Worm (Caenorhabditis elegans) whole organism, L4 larva: ENCODE results near the gene F58A6.1.

Experiments
- F10B5.3 ChIP-seq: sonication (generic microtip); optimal IDR thresholded peaks from 2 replicates; lab custom pipeline; 2016; ENCODE audit warnings: mild to moderate bottlenecking, missing genetic modification characterization, missing compliant biosample characterization
- F37D6.2 ChIP-seq: sonication (generic microtip); optimal IDR thresholded peaks from 2 replicates; lab custom pipeline; 2016; ENCODE audit warnings: mild to moderate bottlenecking, missing genetic modification characterization, missing compliant biosample characterization
- F44E2.7 ChIP-seq: fragments of 200-800 bp; sonication (Bioruptor generic); IDR thresholded peaks from 2 replicates; pipeline ENCODE4 v2.1.2; 2022; ENCODE audit warnings: missing genetic modification characterization, missing compliant biosample characterization
- F49E8.2 ChIP-seq: sonication (generic microtip); optimal IDR thresholded peaks from 2 replicates; lab custom pipeline; 2016; ENCODE audit warnings: missing compliant biosample characterization, mild to moderate bottlenecking, missing genetic modification characterization, borderline replicate concordance
- T20F7.1 ChIP-seq: fragments of 200-800 bp; sonication (Bioruptor generic); optimal IDR thresholded peaks from 2 replicates; lab custom pipeline; 2018; ENCODE audit warnings: mild to moderate bottlenecking, missing genetic modification characterization, missing compliant biosample characterization
- Y105C5A.15 ChIP-seq: fragments of 200-800 bp; sonication (Bioruptor generic); IDR thresholded peaks from 2 replicates; pipeline ENCODE4 v1.3.6; 2022; ENCODE audit warnings: missing genetic modification characterization, missing compliant biosample characterization
- Y75B8A.6 ChIP-seq: fragments of 200-800 bp; sonication (Bioruptor generic); IDR thresholded peaks from 2 replicates; pipeline ENCODE4 v1.3.6; 2022; ENCODE audit warnings: missing genetic modification reagents, missing genetic modification characterization, missing compliant biosample characterization
- ZK337.2 ChIP-seq: fragments of 200-800 bp; sonication (Bioruptor generic); IDR thresholded peaks from 2 replicates; pipeline ENCODE4 v1.3.6; 2022; ENCODE audit warnings: missing genetic modification reagents, missing genetic modification characterization, missing compliant biosample characterization
- aha-1 ChIP-seq: fragments of 150-350 bp; peaks from one replicate; lab custom pipeline; 2014; ENCODE audit warnings: missing biosample characterization, missing genetic modification characterization
- ceh-32 ChIP-seq: sonication (generic microtip); optimal IDR thresholded peaks from 2 replicates; lab custom pipeline; 2016; ENCODE audit warnings: mild to moderate bottlenecking, missing genetic modification characterization, missing compliant biosample characterization; ENCODE audit not compliant: poor library complexity
- ceh-82 ChIP-seq: sonication (generic microtip); optimal IDR thresholded peaks from 2 replicates; lab custom pipeline; 2017; ENCODE audit warnings: missing biosample characterization, missing genetic modification characterization
- ces-1 ChIP-seq: fragments of 150-350 bp; sonication (generic microtip); optimal IDR thresholded peaks from 4 replicates; lab custom pipeline; 2014; ENCODE audit warnings: missing biosample characterization, missing genetic modification reagents, missing genetic modification characterization
- dmd-8 ChIP-seq: fragments of 200-800 bp; sonication (Bioruptor generic); IDR thresholded peaks from 2 replicates; pipeline ENCODE4 v1.3.6; 2022; ENCODE audit warnings: missing genetic modification characterization, missing compliant biosample characterization
- dpl-1 ChIP-seq: fragments of 150-350 bp; optimal IDR thresholded peaks from 2 replicates; lab custom pipeline; 2014; ENCODE audit warnings: missing biosample characterization, missing genetic modification reagents, missing genetic modification characterization
- egl-27 ChIP-seq: sonication (generic microtip); optimal IDR thresholded peaks from 3 replicates; lab custom pipeline; 2017; ENCODE audit warnings: missing biosample characterization, missing genetic modification reagents, missing genetic modification characterization
- fkh-10 ChIP-seq: fragments of 150-350 bp; optimal IDR thresholded peaks from 2 replicates; lab custom pipeline; 2014; ENCODE audit warnings: missing biosample characterization, missing genetic modification reagents, missing genetic modification characterization
- fos-1 ChIP-seq: fragments of 150-350 bp; optimal IDR thresholded peaks from 2 replicates; lab custom pipeline; 2014; ENCODE audit warnings: missing biosample characterization, missing genetic modification characterization
- gei-8 ChIP-seq: fragments of 200-800 bp; sonication (Bioruptor generic); optimal IDR thresholded peaks from 2 replicates; lab custom pipeline; 2018; ENCODE audit warnings: mild to moderate bottlenecking, missing genetic modification characterization, missing compliant biosample characterization
- jun-1 ChIP-seq: fragments of 150-350 bp; optimal IDR thresholded peaks from 2 replicates; lab custom pipeline; 2014; ENCODE audit warnings: missing biosample characterization, missing genetic modification reagents, missing genetic modification characterization
- lin-13 ChIP-seq: fragments of 150-350 bp; optimal IDR thresholded peaks from 2 replicates; lab custom pipeline; 2014; ENCODE audit warnings: missing biosample characterization, missing genetic modification reagents, missing genetic modification characterization
- lin-15B ChIP-seq: fragments of 150-350 bp; sonication (generic microtip); optimal IDR thresholded peaks from 3 replicates; lab custom pipeline; 2014; ENCODE audit warnings: missing biosample characterization, missing genetic modification characterization
- lin-29 ChIP-seq: fragments of 200-800 bp; sonication (Bioruptor generic); IDR thresholded peaks from 2 replicates; pipeline ENCODE4 v1.3.6; 2022; ENCODE audit warnings: missing genetic modification reagents, missing genetic modification characterization, missing compliant biosample characterization
- lir-3 ChIP-seq: sonication (generic microtip); optimal IDR thresholded peaks from 2 replicates; lab custom pipeline; 2016; ENCODE audit warnings: mild to moderate bottlenecking, missing genetic modification characterization, missing compliant biosample characterization
- lsy-2 ChIP-seq, 2 experiments: fragments of 150-350 bp in 1 of 2; sonication (generic microtip) in 1 of 2; optimal IDR thresholded peaks; 2 replicates each; lab custom pipeline; 2014 to 2017; ENCODE audit warnings: missing biosample characterization in 2 of 2, missing genetic modification characterization in 2 of 2
- mdl-1 ChIP-seq, 2 experiments: fragments of 150-350 bp in 1 of 2; sonication (generic microtip) in 1 of 2; optimal IDR thresholded peaks; 2 replicates each; lab custom pipeline; 2014 to 2017; ENCODE audit warnings: missing biosample characterization in 2 of 2, missing genetic modification characterization in 2 of 2
- mdt-29 ChIP-seq: fragments of 200-800 bp; sonication (Bioruptor generic); IDR thresholded peaks from 2 replicates; pipeline ENCODE4 v1.3.6; 2022; ENCODE audit warnings: missing genetic modification reagents, missing genetic modification characterization, missing compliant biosample characterization
- mxl-3 ChIP-seq: fragments of 200-800 bp; sonication (Bioruptor generic); optimal IDR thresholded peaks from 2 replicates; lab custom pipeline; 2018; ENCODE audit warnings: mild to moderate bottlenecking, missing genetic modification characterization, missing compliant biosample characterization
- nhr-102 ChIP-seq: sonication (generic microtip); optimal IDR thresholded peaks from 2 replicates; lab custom pipeline; 2016; ENCODE audit warnings: mild to moderate bottlenecking, missing genetic modification characterization, moderate library complexity, missing compliant biosample characterization
- nhr-11 ChIP-seq: fragments of 150-350 bp; optimal IDR thresholded peaks from 2 replicates; lab custom pipeline; 2014; ENCODE audit warnings: missing biosample characterization, missing genetic modification characterization
- nhr-28 ChIP-seq: fragments of 150-350 bp; optimal IDR thresholded peaks from 2 replicates; lab custom pipeline; 2014; ENCODE audit warnings: missing biosample characterization, missing genetic modification characterization
- nhr-41 ChIP-seq: fragments of 200-800 bp; sonication (Bioruptor generic); IDR thresholded peaks from 2 replicates; pipeline ENCODE4 v1.3.6; 2022; ENCODE audit warnings: missing genetic modification reagents, missing genetic modification characterization, missing compliant biosample characterization
- nhr-48 ChIP-seq: sonication (generic microtip); optimal IDR thresholded peaks from 2 replicates; lab custom pipeline; 2016; ENCODE audit warnings: mild to moderate bottlenecking, missing genetic modification characterization, missing compliant biosample characterization
- nhr-6 ChIP-seq: fragments of 150-350 bp; optimal IDR thresholded peaks from 2 replicates; lab custom pipeline; 2014; ENCODE audit warnings: missing biosample characterization, missing genetic modification characterization
- nhr-76 ChIP-seq: fragments of 150-350 bp; optimal IDR thresholded peaks from 2 replicates; lab custom pipeline; 2014; ENCODE audit warnings: missing biosample characterization, missing genetic modification characterization
- nhr-77 ChIP-seq: fragments of 150-350 bp; optimal IDR thresholded peaks from 2 replicates; lab custom pipeline; 2014; ENCODE audit warnings: missing biosample characterization, missing genetic modification characterization
- pha-4 ChIP-seq, 2 experiments: fragments of 150-350 bp in 1 of 2; fragments of 200-800 bp in 1 of 2; sonication (Bioruptor generic) in 1 of 2; IDR thresholded peaks in 1 of 2; optimal IDR thresholded peaks in 1 of 2; 2 replicates each; pipeline versions ENCODE4 v1.3.6 to Lab custom; 2014 to 2022; ENCODE audit warnings: missing genetic modification characterization in 2 of 2, missing genetic modification reagents in 2 of 2, missing biosample characterization in 1 of 2, missing compliant biosample characterization in 1 of 2
- php-3 ChIP-seq: fragments of 200-800 bp; sonication (Bioruptor generic); IDR thresholded peaks from 2 replicates; pipeline ENCODE4 v1.3.6; 2022; ENCODE audit warnings: missing genetic modification reagents, missing genetic modification characterization, missing compliant biosample characterization
- pqm-1 ChIP-seq: sonication (generic microtip); optimal IDR thresholded peaks from 2 replicates; lab custom pipeline; 2017; ENCODE audit warnings: missing biosample characterization, missing genetic modification characterization
- rbr-2 ChIP-seq: sonication (generic microtip); optimal IDR thresholded peaks from 2 replicates; lab custom pipeline; 2016; ENCODE audit warnings: missing genotype, missing genetic modification characterization, missing compliant biosample characterization
- saeg-2 ChIP-seq: fragments of 200-800 bp; sonication (Bioruptor generic); IDR thresholded peaks from 2 replicates; pipeline ENCODE4 v1.3.6; 2022; ENCODE audit warnings: missing genetic modification reagents, missing genetic modification characterization, missing compliant biosample characterization
- set-16 ChIP-seq: fragments of 200-800 bp; sonication (Bioruptor generic); IDR thresholded peaks from 2 replicates; pipeline ENCODE4 v1.3.6; 2022; ENCODE audit warnings: missing genetic modification reagents, missing genetic modification characterization, missing compliant biosample characterization
- tag-97 ChIP-seq: fragments of 200-800 bp; sonication (Bioruptor generic); IDR thresholded peaks from 2 replicates; pipeline ENCODE4 v1.3.6; 2022; ENCODE audit warnings: missing genetic modification characterization, missing compliant biosample characterization
- tra-1 ChIP-seq: fragments of 200-800 bp; sonication (Bioruptor generic); IDR thresholded peaks from 2 replicates; pipeline ENCODE4 v1.3.6; 2022; ENCODE audit warnings: missing genetic modification reagents, missing genetic modification characterization, missing compliant biosample characterization
- unc-130 ChIP-seq: sonication (generic microtip); optimal IDR thresholded peaks from 2 replicates; lab custom pipeline; 2016; ENCODE audit warnings: missing genetic modification reagents, missing genetic modification characterization, missing compliant biosample characterization
- unc-39 ChIP-seq: sonication (generic microtip); optimal IDR thresholded peaks from 2 replicates; lab custom pipeline; 2017; ENCODE audit warnings: missing biosample characterization, missing genetic modification characterization
- vab-7 ChIP-seq: fragments of 200-800 bp; sonication (Bioruptor generic); IDR thresholded peaks from 2 replicates; pipeline ENCODE4 v1.3.6; 2022; ENCODE audit warnings: missing genetic modification reagents, missing genetic modification characterization, missing compliant biosample characterization
- zag-1 ChIP-seq: fragments of 150-350 bp; optimal IDR thresholded peaks from 2 replicates; lab custom pipeline; 2014; ENCODE audit warnings: missing biosample characterization, missing genetic modification characterization
- zfp-3 ChIP-seq: fragments of 200-800 bp; sonication (Bioruptor generic); conservative IDR thresholded peaks from 2 replicates; pipeline ENCODE4 v1.3.6; 2022; ENCODE audit warnings: missing genetic modification reagents, missing genetic modification characterization, missing compliant biosample characterization
- zip-11 ChIP-seq: fragments of 200-800 bp; sonication (Bioruptor generic); IDR thresholded peaks from 2 replicates; pipeline ENCODE4 v1.3.6; 2022; ENCODE audit warnings: missing genetic modification characterization, missing compliant biosample characterization
- zip-2 ChIP-seq: fragments of 150-350 bp; optimal IDR thresholded peaks from 2 replicates; lab custom pipeline; 2014; ENCODE audit warnings: missing biosample characterization, missing genetic modification characterization

The F58A6.1 gene

ce11 chrII:5180272-5180671 is 37.6 kb downstream of the F58A6.1 start:
- TF ChIP-seq zip-2 (tag; lab: Kevin White, UChicago): no peak
- TF ChIP-seq nhr-11 (tag; lab: Kevin White, UChicago): no peak
- no peak for TF ChIP-seq F44E2.7 (GFP tag; lab: Robert Waterston, UW)
- TF ChIP-seq nhr-41: no peak
- no peak for TF ChIP-seq ces-1 (GFP tag; lab: Kevin White, UChicago)
- no peak for TF ChIP-seq nhr-6 (tag; lab: Kevin White, UChicago)
- no peak for TF ChIP-seq tra-1 (GFP tag; lab: Robert Waterston, UW)
- peak; percentile 86 for TF ChIP-seq aha-1 (tag; lab: Kevin White, UChicago)
- TF ChIP-seq, all 104 proteins: peak for 1

- TF ChIP-seq Y105C5A.15 (GFP tag; lab: Robert Waterston, UW): no peak
- no peak for TF ChIP-seq F10B5.3 (tag; lab: Kevin White, UChicago)
- peak; percentile 21 for TF ChIP-seq lin-13
- TF ChIP-seq lsy-2 (tag; optimal IDR thresholded peaks at IDR 0.05; lab: Kevin White, UChicago): peak; percentile 39 to 73
- peak; percentile 56 for TF ChIP-seq vab-7 (GFP tag; lab: Robert Waterston, UW)
- TF ChIP-seq zip-11 (GFP tag; lab: Robert Waterston, UW): no peak
- TF ChIP-seq unc-39: no peak
- peak; percentile 72 to 93 for TF ChIP-seq mdl-1 (tag; optimal IDR thresholded peaks at IDR 0.05; lab: Kevin White, UChicago)
- peak; percentile 60 for TF ChIP-seq ces-1 (GFP tag; lab: Kevin White, UChicago)
- TF ChIP-seq php-3 (GFP tag; lab: Robert Waterston, UW): no peak
- no peak for TF ChIP-seq pha-4 (GFP tag; IDR thresholded peaks at IDR 0.05; lab: Robert Waterston, UW)
- TF ChIP-seq pha-4 (tag; optimal IDR thresholded peaks at IDR 0.05; lab: Kevin White, UChicago): no peak
- peak; percentile 31 for TF ChIP-seq dpl-1 (GFP tag; lab: Kevin White, UChicago)
- TF ChIP-seq nhr-76 (tag; lab: Kevin White, UChicago): no peak
- no peak for TF ChIP-seq fos-1 (tag; lab: Kevin White, UChicago)
- no peak for TF ChIP-seq egl-27 (tag; lab: Kevin White, UChicago)
- 0 out of 2 replicates have a peak, but pooled peaks have one; percentile 47 for TF ChIP-seq zfp-3 (GFP tag; lab: Robert Waterston, UW)
- no peak for TF ChIP-seq tag-97
- no peak for TF ChIP-seq nhr-102 (tag; lab: Kevin White, UChicago)
- TF ChIP-seq mdt-29 (GFP tag; lab: Robert Waterston, UW): no peak
- no peak for TF ChIP-seq F49E8.2 (tag; lab: Kevin White, UChicago)
- TF ChIP-seq tra-1 (GFP tag; lab: Robert Waterston, UW): peak; percentile 45
- peak; percentile 79 for TF ChIP-seq rbr-2 (tag; lab: Kevin White, UChicago)
- no peak for TF ChIP-seq ceh-32 (tag; lab: Kevin White, UChicago)
- TF ChIP-seq zag-1: no peak
- TF ChIP-seq ZK337.2 (GFP tag; lab: Robert Waterston, UW): no peak
- TF ChIP-seq Y75B8A.6 (GFP tag; lab: Robert Waterston, UW): no peak
- no peak for TF ChIP-seq dmd-8
- no peak for TF ChIP-seq nhr-41
- TF ChIP-seq jun-1 (tag; lab: Kevin White, UChicago): no peak
- TF ChIP-seq saeg-2 (GFP tag; lab: Robert Waterston, UW): no peak
- no peak for TF ChIP-seq ceh-82 (tag; lab: Kevin White, UChicago)
- TF ChIP-seq lir-3 (tag; lab: Kevin White, UChicago): no peak
- no peak for TF ChIP-seq lin-29 (GFP tag; lab: Robert Waterston, UW)
- TF ChIP-seq lin-15B (tag; lab: Kevin White, UChicago): no peak
- TF ChIP-seq nhr-48 (tag; lab: Kevin White, UChicago): peak; percentile 51
- TF ChIP-seq nhr-77 (tag; lab: Kevin White, UChicago): no peak
- TF ChIP-seq F37D6.2: peak; percentile 75
- TF ChIP-seq nhr-28 (tag; lab: Kevin White, UChicago): peak; percentile 46
- TF ChIP-seq fkh-10 (GFP tag; lab: Kevin White, UChicago): peak; percentile 55
- no peak for TF ChIP-seq pqm-1 (tag; lab: Kevin White, UChicago)
- TF ChIP-seq set-16 (GFP tag; lab: Robert Waterston, UW): peak; percentile 59; the same call in 1 of the 2 replicates
- TF ChIP-seq gei-8 (GFP tag; lab: Kevin White, UChicago): no peak
- peak; percentile 89 for TF ChIP-seq mxl-3 (GFP tag; lab: Kevin White, UChicago)
- peak; percentile 7 for TF ChIP-seq T20F7.1 (GFP tag; lab: Kevin White, UChicago)
- no peak for TF ChIP-seq unc-130 (GFP tag; lab: Kevin White, UChicago)
These were observed 38.8 kb downstream of the F58A6.1 start for ce11 chrII:5181497-5181896.
